Fruit fly (Drosophila melanogaster) whole organism, embryonic: ENCODE results near the gene CG3764.
A peak's percentile ranks its signal among the peaks of the same experiment; 100 is the strongest.

Source experiments
- ATbp ChIP-seq: fragments of 200-800 bp; sonication (Bioruptor generic); optimal IDR thresholded peaks from 2 replicates; lab custom pipeline; 2017; ENCODE audit warnings: missing biosample characterization, mild to moderate bottlenecking, missing genetic modification characterization, missing genetic modification reagents
- Aef1 ChIP-seq: fragments of 200-800 bp; sonication (Bioruptor generic); IDR thresholded peaks from 3 replicates; pipeline ENCODE4 v1.3.6; 2022; ENCODE audit warnings: missing biosample characterization, missing genetic modification characterization
- Antp ChIP-seq: fragments of 200-800 bp; sonication (Bioruptor generic); optimal IDR thresholded peaks from 3 replicates; lab custom pipeline; 2016; ENCODE audit warnings: missing biosample characterization, missing genetic modification characterization
- BEAF-32 ChIP-seq: fragments of 200-800 bp; sonication (Bioruptor generic); optimal IDR thresholded peaks from 3 replicates; lab custom pipeline; 2017; ENCODE audit warnings: missing biosample characterization, missing genetic modification characterization, mild to moderate bottlenecking, moderate library complexity, missing genetic modification reagents
- CG10462 ChIP-seq: fragments of 200-800 bp; sonication (Bioruptor generic); optimal IDR thresholded peaks from 2 replicates; lab custom pipeline; 2016; ENCODE audit warnings: missing biosample characterization, missing genetic modification characterization
- CG11504 ChIP-seq: fragments of 200-800 bp; sonication (Bioruptor generic); optimal IDR thresholded peaks from 3 replicates; lab custom pipeline; 2019; ENCODE audit warnings: missing biosample characterization, mild to moderate bottlenecking, missing genetic modification characterization, moderate library complexity
- CG11560 ChIP-seq: fragments of 200-800 bp; sonication (Bioruptor generic); IDR thresholded peaks from 3 replicates; pipeline ENCODE4 v1.3.6; 2022; ENCODE audit warnings: missing biosample characterization, missing genetic modification characterization
- CG13296 ChIP-seq: fragments of 200-800 bp; sonication (Bioruptor generic); optimal IDR thresholded peaks from 3 replicates; lab custom pipeline; 2018; ENCODE audit warnings: missing biosample characterization, mild to moderate bottlenecking, missing genetic modification characterization
- CG14050 ChIP-seq: fragments of 200-800 bp; sonication (Bioruptor generic); IDR thresholded peaks from 3 replicates; pipeline ENCODE4 v1.3.6; 2022; ENCODE audit warnings: missing biosample characterization, missing genetic modification characterization
- CG18262 ChIP-seq: fragments of 200-800 bp; optimal IDR thresholded peaks from 3 replicates; lab custom pipeline; 2019; ENCODE audit warnings: missing biosample characterization, mild to moderate bottlenecking, missing genetic modification characterization, moderate library complexity
- CG18599 ChIP-seq: fragments of 200-800 bp; sonication (Bioruptor generic); optimal IDR thresholded peaks from 3 replicates; lab custom pipeline; 2017; ENCODE audit warnings: missing biosample characterization, missing genetic modification characterization, mild to moderate bottlenecking, moderate library complexity, missing genetic modification reagents
- CG31224 ChIP-seq: fragments of 200-800 bp; sonication (Bioruptor generic); IDR thresholded peaks from 2 replicates; pipeline ENCODE4 v1.3.6; 2022; ENCODE audit warnings: missing biosample characterization, missing genetic modification characterization
- CG31441 ChIP-seq: fragments of 200-800 bp; sonication (Bioruptor generic); IDR thresholded peaks from 2 replicates; pipeline ENCODE4 v1.3.6; 2022; ENCODE audit warnings: missing biosample characterization, missing genetic modification characterization
- CG3847 ChIP-seq: fragments of 200-800 bp; sonication (Bioruptor generic); IDR thresholded peaks from 2 replicates; pipeline ENCODE4 v1.3.6; 2022; ENCODE audit warnings: missing biosample characterization, missing genetic modification characterization
- CG4328 ChIP-seq: fragments of 200-800 bp; sonication (Bioruptor generic); optimal IDR thresholded peaks from 3 replicates; lab custom pipeline; 2017; ENCODE audit warnings: missing biosample characterization, missing genetic modification reagents, missing genetic modification characterization
- CG4730 ChIP-seq: fragments of 200-800 bp; sonication (Bioruptor generic); IDR thresholded peaks from 2 replicates; pipeline ENCODE4 v1.3.6; 2022; ENCODE audit warnings: missing biosample characterization, missing genetic modification characterization
- CG6175 ChIP-seq: fragments of 200-800 bp; sonication (Bioruptor generic); IDR thresholded peaks from 3 replicates; pipeline ENCODE4 v1.3.6; 2022; ENCODE audit warnings: missing biosample characterization, missing genetic modification characterization
- CG8281 ChIP-seq: fragments of 200-800 bp; sonication (Bioruptor generic); optimal IDR thresholded peaks from 2 replicates; lab custom pipeline; 2018; ENCODE audit warnings: missing biosample characterization, mild to moderate bottlenecking, missing genetic modification characterization, moderate library complexity
- Dip2 ChIP-seq: fragments of 200-800 bp; sonication (Bioruptor generic); IDR thresholded peaks from 2 replicates; pipeline ENCODE4 v1.3.6; 2022; ENCODE audit warnings: missing biosample characterization, missing genetic modification characterization
- ERR ChIP-seq: fragments of 200-800 bp; sonication (Bioruptor generic); optimal IDR thresholded peaks from 2 replicates; lab custom pipeline; 2016; ENCODE audit warnings: missing biosample characterization, missing genetic modification characterization
- Ets65A ChIP-seq: fragments of 200-800 bp; sonication (Bioruptor generic); peaks from one replicate; lab custom pipeline; 2016; ENCODE audit warnings: missing biosample characterization, missing genetic modification characterization
- Fer3 ChIP-seq: fragments of 200-800 bp; sonication (Bioruptor generic); optimal IDR thresholded peaks from 2 replicates; lab custom pipeline; 2018; ENCODE audit warnings: missing biosample characterization, mild to moderate bottlenecking, missing genetic modification characterization, moderate library complexity
- HLH4C ChIP-seq: fragments of 200-800 bp; sonication (Bioruptor generic); IDR thresholded peaks from 3 replicates; pipeline ENCODE4 v1.3.6; 2022; ENCODE audit warnings: missing biosample characterization, missing genetic modification characterization; ENCODE audit not compliant: partially characterized antibody
- Lpt ChIP-seq: fragments of >200 bp; optimal IDR thresholded peaks from 2 replicates; lab custom pipeline; 2018; ENCODE audit warnings: missing biosample characterization, missing genetic modification characterization
- Oaz ChIP-seq: fragments of 200-800 bp; sonication (Bioruptor generic); IDR thresholded peaks from 2 replicates; pipeline ENCODE4 v1.3.6; 2022; ENCODE audit warnings: missing biosample characterization, missing genetic modification characterization
- Usf ChIP-seq: fragments of 200-800 bp; sonication (Bioruptor generic); optimal IDR thresholded peaks from 2 replicates; lab custom pipeline; 2017; ENCODE audit warnings: missing genotype, missing biosample characterization, missing genetic modification characterization
- ato ChIP-seq: fragments of 200-800 bp; sonication (Bioruptor generic); IDR thresholded peaks from 2 replicates; pipeline ENCODE4 v1.3.6; 2022; ENCODE audit warnings: missing biosample characterization, missing genetic modification characterization; ENCODE audit not compliant: partially characterized antibody
- cg ChIP-seq: fragments of 200-800 bp; sonication (Bioruptor generic); optimal IDR thresholded peaks from 3 replicates; lab custom pipeline; 2019; ENCODE audit warnings: missing biosample characterization, mild to moderate bottlenecking, missing genetic modification characterization, moderate library complexity
- ci ChIP-seq: fragments of 200-800 bp; sonication (Bioruptor generic); IDR thresholded peaks from 3 replicates; pipeline ENCODE4 v1.3.6; 2022; ENCODE audit warnings: missing biosample characterization, missing genetic modification characterization
- gfzf ChIP-seq: fragments of 200-800 bp; sonication (Bioruptor generic); optimal IDR thresholded peaks from 2 replicates; lab custom pipeline; 2016; ENCODE audit warnings: missing biosample characterization, mild to moderate bottlenecking, missing genetic modification characterization, moderate library complexity
- grau ChIP-seq: fragments of 200-800 bp; optimal IDR thresholded peaks from 3 replicates; lab custom pipeline; 2019; ENCODE audit warnings: missing biosample characterization, mild to moderate bottlenecking, missing genetic modification characterization, moderate library complexity
- grn ChIP-seq: fragments of 200-800 bp; sonication (Bioruptor generic); optimal IDR thresholded peaks from 3 replicates; lab custom pipeline; 2017; ENCODE audit warnings: missing biosample characterization, missing genetic modification characterization
- hbn ChIP-seq: fragments of 200-800 bp; sonication (Bioruptor generic); IDR thresholded peaks from 2 replicates; pipeline ENCODE4 v1.3.6; 2022; ENCODE audit warnings: missing biosample characterization, missing genetic modification characterization; ENCODE audit not compliant: partially characterized antibody
- ind ChIP-seq: fragments of 200-800 bp; sonication (Bioruptor generic); optimal IDR thresholded peaks from 3 replicates; lab custom pipeline; 2016; ENCODE audit warnings: missing biosample characterization, missing genetic modification characterization
- insv ChIP-seq, 2 experiments: fragments of 200-800 bp; sonication (Bioruptor generic); optimal IDR thresholded peaks; 3 replicates each; lab custom pipeline; 2016 to 2018; ENCODE audit warnings: missing biosample characterization in 2 of 2, missing genetic modification characterization in 2 of 2
- kah ChIP-seq: fragments of 200-800 bp; sonication (Bioruptor generic); optimal IDR thresholded peaks from 2 replicates; lab custom pipeline; 2018; ENCODE audit warnings: missing biosample characterization, mild to moderate bottlenecking, missing genetic modification characterization
- lmd ChIP-seq: fragments of 200-800 bp; sonication (Bioruptor generic); IDR thresholded peaks from 2 replicates; pipeline ENCODE4 v1.3.6; 2022; ENCODE audit warnings: missing biosample characterization, missing genetic modification characterization
- lov ChIP-seq, 2 experiments: fragments of 200-800 bp in 1 of 2; fragments of >200 bp in 1 of 2; sonication (Bioruptor generic) in 1 of 2; IDR thresholded peaks in 1 of 2; optimal IDR thresholded peaks in 1 of 2; 2 replicates in 1 of 2; 3 replicates in 1 of 2; pipeline versions ENCODE4 v1.3.6 to Lab custom; 2017 to 2022; ENCODE audit warnings: missing biosample characterization in 1 of 2, missing genetic modification characterization in 1 of 2
- maf-S ChIP-seq: fragments of 200-800 bp; sonication (Bioruptor generic); optimal IDR thresholded peaks from 2 replicates; lab custom pipeline; 2016; ENCODE audit warnings: missing biosample characterization, missing genetic modification characterization
- mld ChIP-seq: fragments of 200-800 bp; sonication (Bioruptor generic); IDR thresholded peaks from 3 replicates; pipeline ENCODE4 v1.3.6; 2022; ENCODE audit warnings: missing biosample characterization, missing genetic modification characterization; ENCODE audit not compliant: partially characterized antibody
- p53 ChIP-seq: fragments of 200-800 bp; sonication (Bioruptor generic); optimal IDR thresholded peaks from 2 replicates; lab custom pipeline; 2016; ENCODE audit warnings: missing biosample characterization, missing genetic modification characterization
- ranshi ChIP-seq: fragments of 200-800 bp; sonication (Bioruptor generic); IDR thresholded peaks from 2 replicates; pipeline ENCODE4 v1.3.6; 2022; ENCODE audit warnings: missing biosample characterization, missing genetic modification characterization
- repo ChIP-seq: fragments of 200-800 bp; sonication (Bioruptor generic); optimal IDR thresholded peaks from 2 replicates; lab custom pipeline; 2016; ENCODE audit warnings: missing biosample characterization, missing genetic modification characterization
- rib ChIP-seq: fragments of 200-800 bp; sonication (Bioruptor generic); IDR thresholded peaks from 2 replicates; pipeline ENCODE4 v1.3.6; 2022; ENCODE audit warnings: missing biosample characterization, missing genetic modification characterization
- schlank ChIP-seq: fragments of 200-800 bp; sonication (Bioruptor generic); optimal IDR thresholded peaks from 2 replicates; lab custom pipeline; 2018; ENCODE audit warnings: missing biosample characterization, mild to moderate bottlenecking, missing genetic modification characterization
- sisA ChIP-seq: fragments of 200-800 bp; sonication (Bioruptor generic); IDR thresholded peaks from 2 replicates; pipeline ENCODE4 v1.3.6; 2022; ENCODE audit warnings: missing biosample characterization, missing genetic modification characterization
- so ChIP-seq: fragments of 200-800 bp; sonication (Bioruptor generic); IDR thresholded peaks from 3 replicates; pipeline ENCODE4 v1.3.6; 2022; ENCODE audit warnings: missing biosample characterization, missing genetic modification characterization
- stc ChIP-seq: fragments of 200-800 bp; sonication (Bioruptor generic); IDR thresholded peaks from 2 replicates; pipeline ENCODE4 v1.3.6; 2022; ENCODE audit warnings: missing biosample characterization, missing genetic modification characterization
- unpg ChIP-seq: fragments of 200-800 bp; sonication (Bioruptor generic); optimal IDR thresholded peaks from 3 replicates; lab custom pipeline; 2018; ENCODE audit warnings: missing biosample characterization, mild to moderate bottlenecking, missing genetic modification characterization, moderate library complexity
- vvl ChIP-seq: fragments of 200-800 bp; sonication (Bioruptor generic); IDR thresholded peaks from 2 replicates; pipeline ENCODE4 v1.3.6; 2022; ENCODE audit warnings: missing biosample characterization, missing genetic modification characterization
- wek ChIP-seq: fragments of 200-800 bp; sonication (Bioruptor generic); optimal IDR thresholded peaks from 3 replicates; lab custom pipeline; 2018; ENCODE audit warnings: missing biosample characterization, mild to moderate bottlenecking, missing genetic modification characterization, moderate library complexity

Gene CG3764

dm6 chr3L:16969652-16970109, 42.7 kb downstream of the CG3764 start, which contains the start of gene Exn (continued):
- TF ChIP-seq unpg (GFP tag; lab: Kevin White, UChicago) (no peak), ato (no peak), grau (tag; lab: Kevin White, UChicago) (no peak), repo (no peak), CG18599 (GFP tag; lab: Kevin White, UChicago) (peak; percentile 50), ATbp (GFP tag; lab: Kevin White, UChicago) (no peak), grn (peak; percentile 65), p53 (GFP tag; lab: Kevin White, UChicago) (no peak), ERR (GFP tag; lab: Kevin White, UChicago) (no peak), stc (GFP tag; lab: Robert Waterston, UW) (peak; percentile 55; the same call in 1 of the 2 replicates), CG8281 (no peak), Usf (GFP tag; lab: Kevin White, UChicago) (no peak), CG10462 (no peak), sisA (GFP tag; lab: Robert Waterston, UW) (no peak), HLH4C (GFP tag; lab: Robert Waterston, UW) (no peak), lov (optimal IDR thresholded peaks at IDR 0.05; lab: Kevin White, UChicago) (no peak), lov (GFP tag; IDR thresholded peaks at IDR 0.05; lab: Robert Waterston, UW) (0 out of 3 replicates have a peak, but pooled peaks have one; percentile 56), Dip2 (GFP tag; lab: Robert Waterston, UW) (no peak), wek (no peak), ranshi (GFP tag; lab: Robert Waterston, UW) (peak; percentile 36; the same call in 1 of the 2 replicates), CG13296 (GFP tag; lab: Kevin White, UChicago) (peak; percentile 39), CG18262 (tag; lab: Kevin White, UChicago) (no peak), CG4730 (GFP tag; lab: Robert Waterston, UW) (no peak), maf-S (no peak), CG11560 (tag; lab: Robert Waterston, UW) (no peak), lmd (GFP tag; lab: Robert Waterston, UW) (no peak), CG31224 (no peak), CG14050 (no peak), Fer3 (tag; lab: Kevin White, UChicago) (no peak), CG11504 (tag; lab: Kevin White, UChicago) (no peak), hbn (GFP tag; lab: Robert Waterston, UW) (peak; percentile 24; the same call in 1 of the 2 replicates), Oaz (GFP tag; lab: Robert Waterston, UW) (no peak), CG4328 (GFP tag; lab: Kevin White, UChicago) (no peak), schlank (peak; percentile 52), CG6175 (GFP tag; lab: Robert Waterston, UW) (0 out of 3 replicates have a peak, but pooled peaks have one; percentile 31), mld (GFP tag; lab: Robert Waterston, UW) (no peak), Lpt (GFP tag; lab: Kevin White, UChicago) (no peak), gfzf (GFP tag; lab: Kevin White, UChicago) (no peak), kah (GFP tag; lab: Kevin White, UChicago) (no peak), ci (peak; percentile 80), cg (GFP tag; lab: Kevin White, UChicago) (no peak), BEAF-32 (GFP tag; lab: Kevin White, UChicago) (no peak), insv (GFP tag; optimal IDR thresholded peaks at IDR 0.05; lab: Kevin White, UChicago) (no peak), ind (GFP tag; lab: Kevin White, UChicago) (no peak), Aef1 (GFP tag; lab: Robert Waterston, UW) (no peak), vvl (GFP tag; lab: Robert Waterston, UW) (peak; percentile 71), Antp (GFP tag; lab: Kevin White, UChicago) (peak; percentile 9), CG3847 (peak; percentile 49; the same call in 1 of the 2 replicates), so (peak; percentile 68; the same call in 1 of the 3 replicates), rib (GFP tag; lab: Robert Waterston, UW) (no peak; the same call in 1 of the 2 replicates), Ets65A (GFP tag; lab: Kevin White, UChicago) (no peak), CG31441 (GFP tag; lab: Robert Waterston, UW) (no peak)
